Worm (Caenorhabditis elegans): ENCODE results near the gene C53A3.4.

C53A3.4 gene

DNA sequence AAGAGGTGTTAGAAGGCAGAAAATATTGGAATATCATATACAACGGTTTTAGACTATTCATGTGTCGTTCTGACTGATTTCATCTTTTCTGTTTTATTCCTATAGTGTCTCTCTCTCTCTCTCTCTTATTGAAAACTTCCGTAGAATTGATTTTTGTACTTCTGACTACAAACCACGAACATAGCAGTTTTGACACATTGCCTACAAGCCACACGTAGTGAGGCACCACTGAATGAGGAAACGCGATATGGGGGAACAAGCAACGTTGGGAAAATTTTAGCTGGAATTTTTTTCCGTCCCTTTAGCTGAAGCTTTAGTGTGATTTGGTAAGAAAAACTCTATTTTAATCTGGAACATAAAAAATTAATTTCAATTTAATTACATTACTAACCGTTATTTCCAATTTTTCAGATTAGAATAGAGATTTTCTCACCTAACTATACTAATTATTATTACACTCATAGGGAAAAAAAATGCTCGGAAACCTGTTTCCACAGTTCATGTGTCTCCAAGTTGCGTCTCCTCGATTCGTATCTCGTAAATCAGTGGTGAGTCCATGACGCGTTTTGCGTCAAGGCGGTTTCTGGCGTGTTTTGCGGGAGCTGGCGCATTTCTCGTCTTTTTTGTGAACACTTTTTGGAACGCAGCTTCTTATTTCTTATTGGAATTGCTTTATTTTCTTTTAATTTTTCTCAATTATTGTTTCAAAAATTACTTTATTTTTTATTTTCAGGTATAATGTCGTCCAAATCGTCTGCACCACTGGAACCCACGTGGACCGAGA, 32.0 kb upstream of the C53A3.4 start, which contains the start of the genes nhr-142 and F44E7.9:
nhr-142 (minus strand) TSS at position 57 of the 784 bp plus-strand sequence.
F44E7.9 (plus strand) TSS at position 734 of the 784 bp plus-strand sequence.
- TF ChIP-seq gmeb-1 (tag; optimal IDR thresholded peaks at IDR 0.05) (peak; percentile 86), alr-1 (tag; optimal IDR thresholded peaks at IDR 0.05) (no peak), lsy-2 (tag; optimal IDR thresholded peaks at IDR 0.05) (peak; percentile 73 to 91), skn-1 (tag; optimal IDR thresholded peaks at IDR 0.05) (no peak), ama-1 (optimal IDR thresholded peaks at IDR 0.05) (no peak), unc-55 (GFP tag; optimal IDR thresholded peaks at IDR 0.05) (peak; percentile 90), aly-2 (tag; optimal IDR thresholded peaks at IDR 0.05) (no peak), ceh-16 (tag; optimal IDR thresholded peaks at IDR 0.05) (no peak), elt-1 (tag; optimal IDR thresholded peaks at IDR 0.05) (no peak), sma-3 (GFP tag; optimal IDR thresholded peaks at IDR 0.05) (peak; percentile 90), ztf-1 (GFP tag; conservative IDR thresholded peaks at IDR 0.05) (no peak), Y55F3AM.14 (GFP tag; optimal IDR thresholded peaks at IDR 0.05) (peak; percentile 44), mab-5 (tag; optimal IDR thresholded peaks at IDR 0.05) (peak; percentile 83), lin-11 (tag; optimal IDR thresholded peaks at IDR 0.05) (peak; percentile 57), nhr-6 (tag; optimal IDR thresholded peaks at IDR 0.05) (peak; percentile 18), mbf-1 (tag; optimal IDR thresholded peaks at IDR 0.05) (no peak), nhr-25 (tag; optimal IDR thresholded peaks at IDR 0.05) (peak; percentile 70), nhr-10 (tag; optimal IDR thresholded peaks at IDR 0.05) (no peak), R02D3.7 (tag; optimal IDR thresholded peaks at IDR 0.05) (peak; percentile 7), lin-13 (GFP tag; optimal IDR thresholded peaks at IDR 0.05) (peak; percentile 86), ztf-11 (tag; optimal IDR thresholded peaks at IDR 0.05) (peak; percentile 16), nhr-11 (tag; optimal IDR thresholded peaks at IDR 0.05) (no peak), ceh-82 (tag; optimal IDR thresholded peaks at IDR 0.05) (peak; percentile 63), F13H6.1 (tag; optimal IDR thresholded peaks at IDR 0.05) (peak; percentile 85), crh-2 (tag; optimal IDR thresholded peaks at IDR 0.05) (peak; percentile 69), nhr-21 (tag; optimal IDR thresholded peaks at IDR 0.05) (peak; percentile 58), dmd-4 (tag; optimal IDR thresholded peaks at IDR 0.05) (no peak), nhr-12 (tag; optimal IDR thresholded peaks at IDR 0.05) (no peak), mdl-1 (tag; optimal IDR thresholded peaks at IDR 0.05) (peak in 1 of 2 experiments; percentile 29), C34F6.9 (tag; optimal IDR thresholded peaks at IDR 0.05) (peak; percentile 87), lin-39 (tag; optimal IDR thresholded peaks at IDR 0.05) (no peak), nhr-237 (tag; optimal IDR thresholded peaks at IDR 0.05) (no peak), blmp-1 (tag; optimal IDR thresholded peaks at IDR 0.05; ENCODE audit: insufficient read depth) (peak; percentile 7), snpc-4 (tag; optimal IDR thresholded peaks at IDR 0.05) (peak; percentile 30), ZK546.5 (tag; optimal IDR thresholded peaks at IDR 0.05) (no peak), unc-62 (GFP tag; optimal IDR thresholded peaks at IDR 0.05) (no peak), elt-3 (tag; optimal IDR thresholded peaks at IDR 0.05) (no peak), unc-39 (tag; optimal IDR thresholded peaks at IDR 0.05) (no peak), sem-4 (tag; optimal IDR thresholded peaks at IDR 0.05) (peak; percentile 64), zag-1 (tag; optimal IDR thresholded peaks at IDR 0.05) (peak; percentile 33), nhr-23 (tag; optimal IDR thresholded peaks at IDR 0.05) (no peak), egl-27 (tag; optimal IDR thresholded peaks at IDR 0.05) (peak; percentile 47), fos-1 (tag; optimal IDR thresholded peaks at IDR 0.05) (peak; percentile 66), peb-1 (tag; optimal IDR thresholded peaks at IDR 0.05) (no peak), nhr-77 (tag; optimal IDR thresholded peaks at IDR 0.05) (peak; percentile 16), sma-9 (GFP tag; optimal IDR thresholded peaks at IDR 0.05) (peak; percentile 91), sma-9 (tag; optimal IDR thresholded peaks at IDR 0.05) (no peak), nhr-129 (tag; optimal IDR thresholded peaks at IDR 0.05) (peak; percentile 87), ztf-4 (tag; optimal IDR thresholded peaks at IDR 0.05) (no peak)

Data from whole organism, L2 larva.